Fruit fly (Drosophila melanogaster) whole organism, prepupa: ENCODE data around the gene CG34327.

Source experiments
- Blimp-1 ChIP-seq: fragments of 200-800 bp; sonication (Bioruptor generic); optimal IDR thresholded peaks from 3 replicates; lab custom pipeline; 2017; ENCODE audit warnings: missing biosample characterization, missing genetic modification characterization, mild to moderate bottlenecking, moderate library complexity, missing genetic modification reagents
- CG10631 ChIP-seq: fragments of 200-800 bp; sonication (Bioruptor generic); optimal IDR thresholded peaks from 2 replicates; lab custom pipeline; 2016; ENCODE audit warnings: missing biosample characterization, missing genetic modification characterization
- CG11294 ChIP-seq: fragments of 200-800 bp; sonication (Bioruptor generic); IDR thresholded peaks from 2 replicates; pipeline ENCODE4 v1.3.6; 2022; ENCODE audit warnings: missing biosample characterization, missing genetic modification characterization
- CG15336 ChIP-seq: fragments of 200-800 bp; sonication (Bioruptor generic); IDR thresholded peaks from 2 replicates; pipeline ENCODE4 v1.3.6; 2022; ENCODE audit warnings: missing biosample characterization, missing genetic modification characterization
- CG1621 ChIP-seq: fragments of 200-800 bp; sonication (Bioruptor generic); optimal IDR thresholded peaks from 3 replicates; lab custom pipeline; 2018; ENCODE audit warnings: missing biosample characterization, mild to moderate bottlenecking, missing genetic modification characterization
- CG3032 ChIP-seq: fragments of 200-800 bp; optimal IDR thresholded peaks from 2 replicates; lab custom pipeline; 2019; ENCODE audit warnings: missing biosample characterization, mild to moderate bottlenecking, missing genetic modification characterization, moderate library complexity
- CG32006 ChIP-seq: fragments of 200-800 bp; sonication (Bioruptor generic); optimal IDR thresholded peaks from 3 replicates; lab custom pipeline; 2017; ENCODE audit warnings: missing biosample characterization, mild to moderate bottlenecking, missing genetic modification characterization
- CG34406 ChIP-seq: fragments of 200-800 bp; sonication (Bioruptor generic); optimal IDR thresholded peaks from 3 replicates; lab custom pipeline; 2016; ENCODE audit warnings: missing biosample characterization, missing genetic modification characterization
- CG4318 ChIP-seq: fragments of 200-800 bp; sonication (Bioruptor generic); optimal IDR thresholded peaks from 3 replicates; lab custom pipeline; 2017; ENCODE audit warnings: missing biosample characterization, mild to moderate bottlenecking, missing genetic modification characterization
- CG6163 ChIP-seq: fragments of 200-800 bp; sonication (Bioruptor generic); IDR thresholded peaks from 3 replicates; pipeline ENCODE4 v1.3.6; 2022; ENCODE audit warnings: missing biosample characterization, missing genetic modification characterization
- CG6808 ChIP-seq: fragments of 200-800 bp; sonication (Bioruptor generic); optimal IDR thresholded peaks from 3 replicates; lab custom pipeline; 2017; ENCODE audit warnings: missing biosample characterization, missing genetic modification characterization, mild to moderate bottlenecking, moderate library complexity, missing genetic modification reagents
- CG6854 ChIP-seq: fragments of 200-800 bp; sonication (Bioruptor generic); optimal IDR thresholded peaks from 2 replicates; lab custom pipeline; 2017; ENCODE audit warnings: missing biosample characterization, mild to moderate bottlenecking, missing genetic modification characterization
- CG8632 ChIP-seq: fragments of 200-800 bp; sonication (Bioruptor generic); optimal IDR thresholded peaks from 3 replicates; lab custom pipeline; 2016; ENCODE audit warnings: missing biosample characterization, missing genetic modification characterization
- CG9139 ChIP-seq: fragments of 200-800 bp; sonication (Bioruptor generic); optimal IDR thresholded peaks from 3 replicates; lab custom pipeline; 2017; ENCODE audit warnings: missing biosample characterization, mild to moderate bottlenecking, missing genetic modification characterization
- Eip75B ChIP-seq: fragments of 200-800 bp; sonication (Bioruptor generic); optimal IDR thresholded peaks from 3 replicates; lab custom pipeline; 2016; ENCODE audit warnings: missing biosample characterization, missing genetic modification characterization
- Eip78C ChIP-seq: fragments of 200-800 bp; sonication (Bioruptor generic); peaks from one replicate; lab custom pipeline; 2016; ENCODE audit warnings: missing biosample characterization, missing genetic modification characterization
- Eip93F ChIP-seq: fragments of 200-800 bp; sonication (Bioruptor generic); optimal IDR thresholded peaks from 2 replicates; lab custom pipeline; 2016; ENCODE audit warnings: missing biosample characterization, mild to moderate bottlenecking, missing genetic modification characterization
- Ets21C ChIP-seq: fragments of 200-800 bp; sonication (Bioruptor generic); optimal IDR thresholded peaks from 3 replicates; lab custom pipeline; 2016; ENCODE audit warnings: missing biosample characterization, missing genetic modification characterization
- Ets96B ChIP-seq: fragments of 200-800 bp; optimal IDR thresholded peaks from 2 replicates; lab custom pipeline; 2019; ENCODE audit warnings: missing biosample characterization, mild to moderate bottlenecking, missing genetic modification characterization, moderate library complexity
- Gug ChIP-seq: fragments of 200-800 bp; sonication (Bioruptor generic); IDR thresholded peaks from 2 replicates; pipeline ENCODE4 v1.3.6; 2022; ENCODE audit warnings: missing biosample characterization, missing genetic modification characterization
- Hr38 ChIP-seq: sonication (Bioruptor generic); optimal IDR thresholded peaks from 2 replicates; lab custom pipeline; 2016; ENCODE audit warnings: missing biosample characterization, missing genetic modification characterization
- Hr39 ChIP-seq: fragments of 200-800 bp; sonication (Bioruptor generic); optimal IDR thresholded peaks from 2 replicates; lab custom pipeline; 2016; ENCODE audit warnings: missing biosample characterization, missing genetic modification characterization
- Lpt ChIP-seq: fragments of 200-800 bp; sonication (Bioruptor generic); optimal IDR thresholded peaks from 3 replicates; lab custom pipeline; 2016; ENCODE audit warnings: missing biosample characterization, missing genetic modification characterization
- Smox ChIP-seq: fragments of 200-800 bp; sonication (Bioruptor generic); optimal IDR thresholded peaks from 3 replicates; lab custom pipeline; 2016; ENCODE audit warnings: missing biosample characterization, missing genetic modification characterization
- Sox102F ChIP-seq: fragments of 200-800 bp; sonication (Bioruptor generic); optimal IDR thresholded peaks from 2 replicates; lab custom pipeline; 2016; ENCODE audit warnings: missing biosample characterization, mild to moderate bottlenecking, missing genetic modification characterization
- Sox15 ChIP-seq: fragments of 200-800 bp; sonication (Bioruptor generic); optimal IDR thresholded peaks from 3 replicates; lab custom pipeline; 2016; ENCODE audit warnings: missing biosample characterization, missing genetic modification characterization
- achi ChIP-seq: fragments of 200-800 bp; sonication (Bioruptor generic); optimal IDR thresholded peaks from 3 replicates; lab custom pipeline; 2016; ENCODE audit warnings: missing biosample characterization, missing genetic modification characterization
- acj6 ChIP-seq: fragments of 200-800 bp; sonication (Bioruptor generic); optimal IDR thresholded peaks from 3 replicates; lab custom pipeline; 2016; ENCODE audit warnings: missing biosample characterization, missing genetic modification characterization
- cyc ChIP-seq: fragments of 200-800 bp; sonication (Bioruptor generic); optimal IDR thresholded peaks from 3 replicates; lab custom pipeline; 2016; ENCODE audit warnings: missing biosample characterization, missing genetic modification characterization
- dac ChIP-seq: fragments of 200-800 bp; sonication (Bioruptor generic); optimal IDR thresholded peaks from 2 replicates; lab custom pipeline; 2017; ENCODE audit warnings: missing biosample characterization, mild to moderate bottlenecking, missing genetic modification characterization
- eg ChIP-seq: fragments of 200-800 bp; sonication (Bioruptor generic); IDR thresholded peaks from 3 replicates; pipeline ENCODE4 v1.3.6; 2022; ENCODE audit warnings: missing biosample characterization, missing genetic modification characterization
- esn ChIP-seq: fragments of 200-800 bp; sonication (Bioruptor generic); optimal IDR thresholded peaks from 2 replicates; lab custom pipeline; 2016; ENCODE audit warnings: missing biosample characterization, mild to moderate bottlenecking, missing genetic modification characterization, moderate library complexity
- fd59A ChIP-seq: fragments of 200-800 bp; sonication (Bioruptor generic); optimal IDR thresholded peaks from 2 replicates; lab custom pipeline; 2017; ENCODE audit warnings: missing biosample characterization, mild to moderate bottlenecking, missing genetic modification characterization, missing genetic modification reagents
- fd85E ChIP-seq: fragments of 200-800 bp; sonication (Bioruptor generic); optimal IDR thresholded peaks from 3 replicates; lab custom pipeline; 2016; ENCODE audit warnings: missing biosample characterization, missing genetic modification characterization
- fkh ChIP-seq: fragments of 200-800 bp; sonication (Bioruptor generic); optimal IDR thresholded peaks from 3 replicates; lab custom pipeline; 2017; ENCODE audit warnings: missing biosample characterization, mild to moderate bottlenecking, missing genetic modification characterization, moderate library complexity
- lz ChIP-seq: fragments of 200-800 bp; sonication (Bioruptor generic); optimal IDR thresholded peaks from 3 replicates; lab custom pipeline; 2016; ENCODE audit warnings: missing biosample characterization, missing genetic modification characterization
- net ChIP-seq: fragments of 200-800 bp; sonication (Bioruptor generic); optimal IDR thresholded peaks from 3 replicates; lab custom pipeline; 2016; ENCODE audit warnings: missing biosample characterization, missing genetic modification characterization
- pdm3 ChIP-seq: fragments of 200-800 bp; sonication (Bioruptor generic); optimal IDR thresholded peaks from 3 replicates; lab custom pipeline; 2016; ENCODE audit warnings: missing biosample characterization, missing genetic modification characterization
- salr ChIP-seq, 2 experiments: fragments of 200-800 bp; sonication (Bioruptor generic); optimal IDR thresholded peaks; 3 replicates each; lab custom pipeline; 2016 to 2018; ENCODE audit warnings: missing biosample characterization in 2 of 2, missing genetic modification characterization in 2 of 2, mild to moderate bottlenecking in 1 of 2
- svp ChIP-seq: fragments of 200-800 bp; sonication (Bioruptor generic); peaks from one replicate; lab custom pipeline; 2016; ENCODE audit warnings: missing biosample characterization, missing genetic modification characterization
- topi ChIP-seq: fragments of 200-800 bp; sonication (Bioruptor generic); optimal IDR thresholded peaks from 3 replicates; lab custom pipeline; 2016; ENCODE audit warnings: missing biosample characterization, missing genetic modification characterization
- vri ChIP-seq: fragments of 200-800 bp; sonication (Bioruptor generic); optimal IDR thresholded peaks from 3 replicates; lab custom pipeline; 2016; ENCODE audit warnings: missing biosample characterization, mild to moderate bottlenecking, missing genetic modification characterization

Gene CG34327

dm6 chrX:17187495-17187894 is 36.1 kb downstream of the CG34327 start (continued):
- TF ChIP-seq Eip75B (GFP tag; lab: Kevin White, UChicago), result no peak
- TF ChIP-seq CG34406, result peak; percentile 58
- no peak for TF ChIP-seq CG6808 (GFP tag; lab: Kevin White, UChicago)
- TF ChIP-seq CG11294 (GFP tag; lab: Robert Waterston, UW), result no peak
- no peak for TF ChIP-seq Lpt (GFP tag; lab: Kevin White, UChicago)
- peak; percentile 55 for TF ChIP-seq achi (GFP tag; lab: Kevin White, UChicago)
- TF ChIP-seq acj6, result peak; percentile 53
- TF ChIP-seq fd59A (GFP tag; lab: Kevin White, UChicago), result no peak
- TF ChIP-seq Ets96B (tag; lab: Kevin White, UChicago), result no peak
- no peak for TF ChIP-seq Eip93F (GFP tag; lab: Kevin White, UChicago)
- TF ChIP-seq vri (GFP tag; lab: Kevin White, UChicago), result no peak
- TF ChIP-seq CG15336 (GFP tag; lab: Robert Waterston, UW), result peak; percentile 63
- TF ChIP-seq CG32006 (GFP tag; lab: Kevin White, UChicago), result peak; percentile 54
- peak; percentile 80 for TF ChIP-seq Eip78C (GFP tag; lab: Kevin White, UChicago)
- TF ChIP-seq Gug, result 0 out of 2 replicates have a peak, but pooled peaks have one; percentile 12

dm6 chrX:17186432-17186831 is 37.2 kb downstream of the CG34327 start:
- no peak for TF ChIP-seq svp (GFP tag; lab: Kevin White, UChicago)
- TF ChIP-seq fkh (GFP tag; lab: Kevin White, UChicago), result peak; percentile 24
- no peak for TF ChIP-seq fd85E
- peak; percentile 98 for TF ChIP-seq vri (GFP tag; lab: Kevin White, UChicago)
- TF ChIP-seq, all 60 proteins: peak for 2

dm6 chrX:17183486-17183885 is 40.1 kb downstream of the CG34327 start:
- TF ChIP-seq CG34406 (no peak), topi (GFP tag; lab: Kevin White, UChicago) (no peak), acj6 (no peak), net (no peak), fd85E (no peak), CG8632 (GFP tag; lab: Kevin White, UChicago) (no peak), CG4318 (no peak), Eip75B (GFP tag; lab: Kevin White, UChicago) (no peak), Smox (GFP tag; lab: Kevin White, UChicago) (no peak), pdm3 (GFP tag; lab: Kevin White, UChicago) (no peak), Sox102F (GFP tag; lab: Kevin White, UChicago) (no peak), CG10631 (GFP tag; lab: Kevin White, UChicago) (no peak), Blimp-1 (no peak), dac (GFP tag; lab: Kevin White, UChicago) (no peak), vri (GFP tag; lab: Kevin White, UChicago) (no peak), achi (GFP tag; lab: Kevin White, UChicago) (no peak), svp (GFP tag; lab: Kevin White, UChicago) (no peak)

- TF ChIP-seq Gug (no peak), Lpt (GFP tag; lab: Kevin White, UChicago) (no peak), Sox102F (GFP tag; lab: Kevin White, UChicago) (no peak), Sox15 (GFP tag; lab: Kevin White, UChicago) (no peak), CG9139 (GFP tag; lab: Kevin White, UChicago) (no peak), net (peak; percentile 12), CG6854 (GFP tag; lab: Kevin White, UChicago) (no peak), vri (GFP tag; lab: Kevin White, UChicago) (peak; percentile 37), CG15336 (GFP tag; lab: Robert Waterston, UW) (peak; percentile 52; the same call in 1 of the 2 replicates), Blimp-1 (peak; percentile 46), lz (GFP tag; lab: Kevin White, UChicago) (no peak), pdm3 (GFP tag; lab: Kevin White, UChicago) (no peak), Hr39 (GFP tag; lab: Kevin White, UChicago) (no peak), CG1621 (tag; lab: Kevin White, UChicago) (no peak), Eip78C (GFP tag; lab: Kevin White, UChicago) (peak; percentile 73), esn (GFP tag; lab: Kevin White, UChicago) (peak; percentile 48), CG6163 (GFP tag; lab: Robert Waterston, UW) (0 out of 3 replicates have a peak, but pooled peaks have one; percentile 21), CG4318 (no peak), fd59A (GFP tag; lab: Kevin White, UChicago) (no peak), CG3032 (tag; lab: Kevin White, UChicago) (no peak), CG10631 (GFP tag; lab: Kevin White, UChicago) (peak; percentile 11), achi (GFP tag; lab: Kevin White, UChicago) (peak; percentile 37), eg (GFP tag; lab: Robert Waterston, UW) (no peak), cyc (GFP tag; lab: Kevin White, UChicago) (peak; percentile 19), Hr38 (no peak), salr (GFP tag; optimal IDR thresholded peaks at IDR 0.05; lab: Kevin White, UChicago) (no peak), Ets21C (GFP tag; lab: Kevin White, UChicago) (no peak)
Measured at dm6 chrX:17181264-17182198, 42.1 kb downstream of the CG34327 start.
